Fruit fly (Drosophila melanogaster): ENCODE measurements around the gene OdsH.

DNA sequence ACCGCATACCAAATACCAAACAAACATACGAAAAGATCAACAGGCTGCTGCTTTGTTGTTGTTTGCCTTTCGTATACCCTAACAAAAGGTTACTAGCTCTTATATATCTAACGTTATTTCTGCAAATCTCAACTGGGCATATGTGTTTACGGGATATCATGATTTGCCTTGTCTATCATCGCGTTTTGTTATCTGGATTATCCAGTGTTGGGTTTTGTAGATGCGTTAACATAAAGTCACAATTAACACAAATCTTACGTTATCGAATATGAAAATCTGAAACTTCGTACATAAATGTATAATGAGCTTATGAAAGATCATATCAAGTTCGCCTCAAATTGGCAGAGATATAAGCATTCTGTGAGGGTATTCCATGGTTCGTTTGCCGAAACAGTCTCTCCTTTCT is 39.4 kb downstream of the OdsH start:
- TF ChIP-seq CG4617 (GFP tag; optimal IDR thresholded peaks at IDR 0.05; ENCODE audit: borderline replicate concordance), result no peak
- peak; percentile 1 for TF ChIP-seq Sox102F (GFP tag; optimal IDR thresholded peaks at IDR 0.05)
- no peak for TF ChIP-seq NFAT (GFP tag; IDR thresholded peaks at IDR 0.05)
- no peak for TF ChIP-seq nerfin-2 (GFP tag; IDR thresholded peaks at IDR 0.05; ENCODE audit: partially characterized antibody)
- TF ChIP-seq CG14441 (GFP tag; IDR thresholded peaks at IDR 0.05), result no peak
- no peak for TF ChIP-seq Sry-δ (GFP tag; optimal IDR thresholded peaks at IDR 0.05)
- TF ChIP-seq HHEX (GFP tag; optimal IDR thresholded peaks at IDR 0.05), result no peak
- no peak for TF ChIP-seq Dad (GFP tag; optimal IDR thresholded peaks at IDR 0.05)
- no peak for TF ChIP-seq CG13296 (GFP tag; optimal IDR thresholded peaks at IDR 0.05)
- TF ChIP-seq slbo (GFP tag; IDR thresholded peaks at IDR 0.05), result no peak
